Fruit fly (Drosophila melanogaster) whole organism, prepupa: ENCODE measurements around the gene Rift.

Experiments
- CG10631 ChIP-seq: fragments of 200-800 bp; sonication (Bioruptor generic); optimal IDR thresholded peaks from 2 replicates; lab custom pipeline; 2016; ENCODE audit warnings: missing biosample characterization, missing genetic modification characterization
- CG10669 ChIP-seq: fragments of 200-800 bp; sonication (Bioruptor generic); optimal IDR thresholded peaks from 3 replicates; lab custom pipeline; 2018; ENCODE audit warnings: missing biosample characterization, mild to moderate bottlenecking, missing genetic modification characterization, moderate library complexity
- CG11762 ChIP-seq: fragments of 200-800 bp; sonication (Bioruptor generic); optimal IDR thresholded peaks from 3 replicates; lab custom pipeline; 2016; ENCODE audit warnings: missing biosample characterization, missing genetic modification characterization; ENCODE audit not compliant: insufficient read depth
- CG15336 ChIP-seq: fragments of 200-800 bp; sonication (Bioruptor generic); IDR thresholded peaks from 2 replicates; pipeline ENCODE4 v1.3.6; 2022; ENCODE audit warnings: missing biosample characterization, missing genetic modification characterization
- CG16779 ChIP-seq: fragments of 200-800 bp; sonication (Bioruptor generic); optimal IDR thresholded peaks from 3 replicates; lab custom pipeline; 2017; ENCODE audit warnings: missing biosample characterization, mild to moderate bottlenecking, missing genetic modification characterization
- CG31627 ChIP-seq: fragments of 200-800 bp; sonication (Bioruptor generic); optimal IDR thresholded peaks from 3 replicates; lab custom pipeline; 2016; ENCODE audit warnings: missing biosample characterization, missing genetic modification characterization
- CG3919 ChIP-seq: fragments of 200-800 bp; sonication (Bioruptor generic); optimal IDR thresholded peaks from 3 replicates; lab custom pipeline; 2016; ENCODE audit warnings: missing biosample characterization, missing genetic modification characterization
- CG6276 ChIP-seq: fragments of 200-800 bp; sonication (Bioruptor generic); optimal IDR thresholded peaks from 2 replicates; lab custom pipeline; 2017; ENCODE audit warnings: missing biosample characterization, mild to moderate bottlenecking, missing genetic modification characterization
- CG7368 ChIP-seq: fragments of 200-800 bp; sonication (Bioruptor generic); optimal IDR thresholded peaks from 3 replicates; lab custom pipeline; 2016; ENCODE audit warnings: missing biosample characterization, missing genetic modification characterization
- CG8119 ChIP-seq: fragments of 200-800 bp; sonication (Bioruptor generic); IDR thresholded peaks from 3 replicates; pipeline ENCODE4 v1.3.6; 2022; ENCODE audit warnings: missing biosample characterization, missing genetic modification characterization
- CG8319 ChIP-seq: fragments of 200-800 bp; sonication (Bioruptor generic); optimal IDR thresholded peaks from 3 replicates; lab custom pipeline; 2016; ENCODE audit warnings: missing biosample characterization, missing genetic modification characterization
- CG8632 ChIP-seq: fragments of 200-800 bp; sonication (Bioruptor generic); optimal IDR thresholded peaks from 3 replicates; lab custom pipeline; 2016; ENCODE audit warnings: missing biosample characterization, missing genetic modification characterization
- CG9139 ChIP-seq: fragments of 200-800 bp; sonication (Bioruptor generic); optimal IDR thresholded peaks from 3 replicates; lab custom pipeline; 2017; ENCODE audit warnings: missing biosample characterization, mild to moderate bottlenecking, missing genetic modification characterization
- Eip75B ChIP-seq: fragments of 200-800 bp; sonication (Bioruptor generic); optimal IDR thresholded peaks from 3 replicates; lab custom pipeline; 2016; ENCODE audit warnings: missing biosample characterization, missing genetic modification characterization
- Eip78C ChIP-seq: fragments of 200-800 bp; sonication (Bioruptor generic); peaks from one replicate; lab custom pipeline; 2016; ENCODE audit warnings: missing biosample characterization, missing genetic modification characterization
- Eip93F ChIP-seq: fragments of 200-800 bp; sonication (Bioruptor generic); optimal IDR thresholded peaks from 2 replicates; lab custom pipeline; 2016; ENCODE audit warnings: missing biosample characterization, mild to moderate bottlenecking, missing genetic modification characterization
- Ets21C ChIP-seq: fragments of 200-800 bp; sonication (Bioruptor generic); optimal IDR thresholded peaks from 3 replicates; lab custom pipeline; 2016; ENCODE audit warnings: missing biosample characterization, missing genetic modification characterization
- Ets96B ChIP-seq: fragments of 200-800 bp; optimal IDR thresholded peaks from 2 replicates; lab custom pipeline; 2019; ENCODE audit warnings: missing biosample characterization, mild to moderate bottlenecking, missing genetic modification characterization, moderate library complexity
- Gug ChIP-seq: fragments of 200-800 bp; sonication (Bioruptor generic); IDR thresholded peaks from 2 replicates; pipeline ENCODE4 v1.3.6; 2022; ENCODE audit warnings: missing biosample characterization, missing genetic modification characterization
- Hr38 ChIP-seq: sonication (Bioruptor generic); optimal IDR thresholded peaks from 2 replicates; lab custom pipeline; 2016; ENCODE audit warnings: missing biosample characterization, missing genetic modification characterization
- Hr39 ChIP-seq: fragments of 200-800 bp; sonication (Bioruptor generic); optimal IDR thresholded peaks from 2 replicates; lab custom pipeline; 2016; ENCODE audit warnings: missing biosample characterization, missing genetic modification characterization
- Hr4 ChIP-seq: fragments of 200-800 bp; sonication (Bioruptor generic); optimal IDR thresholded peaks from 3 replicates; lab custom pipeline; 2016; ENCODE audit warnings: missing biosample characterization, missing genetic modification characterization
- Lpt ChIP-seq: fragments of 200-800 bp; sonication (Bioruptor generic); optimal IDR thresholded peaks from 3 replicates; lab custom pipeline; 2016; ENCODE audit warnings: missing biosample characterization, missing genetic modification characterization
- Met ChIP-seq: fragments of 200-800 bp; sonication (Bioruptor generic); optimal IDR thresholded peaks from 3 replicates; lab custom pipeline; 2016; ENCODE audit warnings: missing biosample characterization, missing genetic modification characterization
- OdsH ChIP-seq: fragments of 200-800 bp; sonication (Bioruptor generic); optimal IDR thresholded peaks from 3 replicates; lab custom pipeline; 2016; ENCODE audit warnings: missing biosample characterization, missing genetic modification characterization
- Smox ChIP-seq: fragments of 200-800 bp; sonication (Bioruptor generic); optimal IDR thresholded peaks from 3 replicates; lab custom pipeline; 2016; ENCODE audit warnings: missing biosample characterization, missing genetic modification characterization
- Sox102F ChIP-seq: fragments of 200-800 bp; sonication (Bioruptor generic); optimal IDR thresholded peaks from 2 replicates; lab custom pipeline; 2016; ENCODE audit warnings: missing biosample characterization, mild to moderate bottlenecking, missing genetic modification characterization
- Sox14 ChIP-seq: fragments of 200-800 bp; sonication (Bioruptor generic); optimal IDR thresholded peaks from 3 replicates; lab custom pipeline; 2016; ENCODE audit warnings: missing biosample characterization, missing genetic modification characterization
- Sox15 ChIP-seq: fragments of 200-800 bp; sonication (Bioruptor generic); optimal IDR thresholded peaks from 3 replicates; lab custom pipeline; 2016; ENCODE audit warnings: missing biosample characterization, missing genetic modification characterization
- achi ChIP-seq: fragments of 200-800 bp; sonication (Bioruptor generic); optimal IDR thresholded peaks from 3 replicates; lab custom pipeline; 2016; ENCODE audit warnings: missing biosample characterization, missing genetic modification characterization
- dsx ChIP-seq: fragments of 200-800 bp; optimal IDR thresholded peaks from 3 replicates; lab custom pipeline; 2019; ENCODE audit warnings: missing biosample characterization, mild to moderate bottlenecking, missing genetic modification characterization, moderate library complexity; ENCODE audit not compliant: poor library complexity, severe bottlenecking
- eg ChIP-seq: fragments of 200-800 bp; sonication (Bioruptor generic); IDR thresholded peaks from 3 replicates; pipeline ENCODE4 v1.3.6; 2022; ENCODE audit warnings: missing biosample characterization, missing genetic modification characterization
- esn ChIP-seq: fragments of 200-800 bp; sonication (Bioruptor generic); optimal IDR thresholded peaks from 2 replicates; lab custom pipeline; 2016; ENCODE audit warnings: missing biosample characterization, mild to moderate bottlenecking, missing genetic modification characterization, moderate library complexity
- fd85E ChIP-seq: fragments of 200-800 bp; sonication (Bioruptor generic); optimal IDR thresholded peaks from 3 replicates; lab custom pipeline; 2016; ENCODE audit warnings: missing biosample characterization, missing genetic modification characterization
- fkh ChIP-seq: fragments of 200-800 bp; sonication (Bioruptor generic); optimal IDR thresholded peaks from 3 replicates; lab custom pipeline; 2017; ENCODE audit warnings: missing biosample characterization, mild to moderate bottlenecking, missing genetic modification characterization, moderate library complexity
- lz ChIP-seq: fragments of 200-800 bp; sonication (Bioruptor generic); optimal IDR thresholded peaks from 3 replicates; lab custom pipeline; 2016; ENCODE audit warnings: missing biosample characterization, missing genetic modification characterization
- net ChIP-seq: fragments of 200-800 bp; sonication (Bioruptor generic); optimal IDR thresholded peaks from 3 replicates; lab custom pipeline; 2016; ENCODE audit warnings: missing biosample characterization, missing genetic modification characterization
- salr ChIP-seq, 2 experiments: fragments of 200-800 bp; sonication (Bioruptor generic); optimal IDR thresholded peaks; 3 replicates each; lab custom pipeline; 2016 to 2018; ENCODE audit warnings: missing biosample characterization in 2 of 2, missing genetic modification characterization in 2 of 2, mild to moderate bottlenecking in 1 of 2
- spab ChIP-seq: fragments of 200-800 bp; sonication (Bioruptor generic); optimal IDR thresholded peaks from 2 replicates; lab custom pipeline; 2017; ENCODE audit warnings: missing biosample characterization, mild to moderate bottlenecking, missing genetic modification characterization, missing genetic modification reagents
- ss ChIP-seq, 2 experiments: fragments of 200-800 bp; sonication (Bioruptor generic); optimal IDR thresholded peaks; 2 replicates in 1 of 2; 3 replicates in 1 of 2; lab custom pipeline; 2017 to 2018; ENCODE audit warnings: mild to moderate bottlenecking in 2 of 2, missing biosample characterization in 2 of 2, missing genetic modification characterization in 2 of 2, moderate library complexity in 1 of 2
- svp ChIP-seq: fragments of 200-800 bp; sonication (Bioruptor generic); peaks from one replicate; lab custom pipeline; 2016; ENCODE audit warnings: missing biosample characterization, missing genetic modification characterization
- topi ChIP-seq: fragments of 200-800 bp; sonication (Bioruptor generic); optimal IDR thresholded peaks from 3 replicates; lab custom pipeline; 2016; ENCODE audit warnings: missing biosample characterization, missing genetic modification characterization
- vri ChIP-seq: fragments of 200-800 bp; sonication (Bioruptor generic); optimal IDR thresholded peaks from 3 replicates; lab custom pipeline; 2016; ENCODE audit warnings: missing biosample characterization, mild to moderate bottlenecking, missing genetic modification characterization

Gene Rift

dm6 chr3R:31812117-31812975 is 2.4 kb upstream of the Rift start, which contains the start of the genes FeCH and RhoGAP100F:
FeCH (minus strand) TSS chr3R:31812296.
RhoGAP100F (plus strand) TSS chr3R:31812609.
- TF ChIP-seq svp (GFP tag; lab: Kevin White, UChicago) (peak; percentile 83), Eip75B (GFP tag; lab: Kevin White, UChicago) (peak; percentile 72), topi (GFP tag; lab: Kevin White, UChicago) (no peak)

- TF ChIP-seq CG10669 (GFP tag; lab: Kevin White, UChicago) (no peak), Sox14 (GFP tag; lab: Kevin White, UChicago) (no peak), vri (no peak), CG6276 (GFP tag; lab: Kevin White, UChicago) (peak; percentile 16), Ets21C (no peak), Eip78C (peak; percentile 50), Eip93F (GFP tag; lab: Kevin White, UChicago) (no peak), OdsH (GFP tag; lab: Kevin White, UChicago) (no peak)
- TF ChIP-seq, all 60 proteins: peak for 2
Observed at dm6 chr3R:31809622-31810021, 364 bp downstream of the Rift start.

- TF ChIP-seq Hr39 (no peak), eg (no peak), Ets96B (tag; lab: Kevin White, UChicago) (no peak), Eip78C (peak; percentile 61), svp (GFP tag; lab: Kevin White, UChicago) (peak; percentile 86)
- TF ChIP-seq, all 60 proteins: peak for 2
Observed at dm6 chr3R:31808571-31808970, 1.4 kb downstream of the Rift start.

dm6 chr3R:31805228-31805738 is 4.7 kb downstream of the Rift start, which contains the start of the genes CG42233 and CG1971:
CG42233 (minus strand) TSS chr3R:31805278.
CG1971 (plus strand) TSS chr3R:31805468.
- TF ChIP-seq CG10631 (GFP tag; lab: Kevin White, UChicago) (peak; percentile 58), achi (GFP tag; lab: Kevin White, UChicago) (no peak), Gug (GFP tag; lab: Robert Waterston, UW) (0 out of 2 replicates have a peak, but pooled peaks have one; percentile 20), Eip78C (no peak), lz (peak; percentile 56), Sox15 (peak; percentile 7), topi (GFP tag; lab: Kevin White, UChicago) (no peak), CG8119 (GFP tag; lab: Robert Waterston, UW) (no peak), Sox102F (no peak), CG7368 (GFP tag; lab: Kevin White, UChicago) (no peak), CG8632 (GFP tag; lab: Kevin White, UChicago) (no peak), CG9139 (no peak), Hr38 (GFP tag; lab: Kevin White, UChicago) (no peak), esn (GFP tag; lab: Kevin White, UChicago) (no peak), svp (GFP tag; lab: Kevin White, UChicago) (peak; percentile 84), CG11762 (GFP tag; lab: Kevin White, UChicago) (peak; percentile 7), Hr39 (no peak), fd85E (GFP tag; lab: Kevin White, UChicago) (no peak), Eip93F (GFP tag; lab: Kevin White, UChicago) (no peak), dsx (no peak), CG16779 (tag; lab: Kevin White, UChicago) (peak; percentile 11), Lpt (no peak), fkh (GFP tag; lab: Kevin White, UChicago) (no peak), OdsH (GFP tag; lab: Kevin White, UChicago) (no peak), Hr4 (GFP tag; lab: Kevin White, UChicago) (no peak), CG31627 (GFP tag; lab: Kevin White, UChicago) (peak; percentile 64), ss (GFP tag; optimal IDR thresholded peaks at IDR 0.05; lab: Kevin White, UChicago) (no peak), CG8319 (GFP tag; lab: Kevin White, UChicago) (peak; percentile 27), Met (GFP tag; lab: Kevin White, UChicago) (no peak), CG10669 (GFP tag; lab: Kevin White, UChicago) (no peak), CG15336 (peak; percentile 38; the same call in 1 of the 2 replicates), salr (GFP tag; optimal IDR thresholded peaks at IDR 0.05; lab: Kevin White, UChicago) (no peak), Ets96B (tag; lab: Kevin White, UChicago) (no peak), Eip75B (GFP tag; lab: Kevin White, UChicago) (no peak), Smox (GFP tag; lab: Kevin White, UChicago) (no peak), net (GFP tag; lab: Kevin White, UChicago) (no peak), CG3919 (GFP tag; lab: Kevin White, UChicago) (no peak), spab (GFP tag; lab: Kevin White, UChicago) (peak; percentile 16)
